Worm (Caenorhabditis elegans) whole organism, mixed stage, embryonic: ENCODE results near the gene arrd-6.

Source experiments
- drap-1 ChIP-seq: fragments of 200-800 bp; sonication (Bioruptor generic); optimal IDR thresholded peaks from 3 replicates; lab custom pipeline; 2018; ENCODE audit warnings: mild to moderate bottlenecking, missing genetic modification characterization, missing compliant biosample characterization
- elt-3 ChIP-seq: fragments of 150-350 bp; optimal IDR thresholded peaks from 2 replicates; lab custom pipeline; 2014; ENCODE audit warnings: missing biosample characterization, missing genetic modification characterization
- ham-2 ChIP-seq: fragments of 200-800 bp; sonication (Bioruptor generic); optimal IDR thresholded peaks from 2 replicates; lab custom pipeline; 2018; ENCODE audit warnings: mild to moderate bottlenecking, missing genetic modification characterization, missing compliant biosample characterization
- lin-13 ChIP-seq: fragments of 150-350 bp; optimal IDR thresholded peaks from 2 replicates; lab custom pipeline; 2014; ENCODE audit warnings: missing biosample characterization, missing genetic modification characterization
- lsy-2 ChIP-seq: fragments of 150-350 bp; optimal IDR thresholded peaks from 2 replicates; lab custom pipeline; 2014; ENCODE audit warnings: missing biosample characterization, missing genetic modification characterization
- nhr-12 ChIP-seq: fragments of 150-350 bp; optimal IDR thresholded peaks from 2 replicates; lab custom pipeline; 2014; ENCODE audit warnings: missing biosample characterization, missing genetic modification characterization
- nhr-237 ChIP-seq: fragments of 150-350 bp; optimal IDR thresholded peaks from 2 replicates; lab custom pipeline; 2014; ENCODE audit warnings: missing biosample characterization, missing genetic modification characterization
- pha-4 ChIP-seq: fragments of 150-350 bp; optimal IDR thresholded peaks from 2 replicates; lab custom pipeline; 2018; ENCODE audit warnings: missing biosample characterization, missing genetic modification reagents, missing genetic modification characterization
- unc-62 ChIP-seq: fragments of 150-350 bp; optimal IDR thresholded peaks from 2 replicates; lab custom pipeline; 2014; ENCODE audit warnings: missing biosample characterization, missing genetic modification reagents, missing genetic modification characterization
- ztf-11 ChIP-seq: fragments of 150-350 bp; optimal IDR thresholded peaks from 2 replicates; lab custom pipeline; 2014; ENCODE audit warnings: missing biosample characterization, missing genetic modification characterization

DNA sequence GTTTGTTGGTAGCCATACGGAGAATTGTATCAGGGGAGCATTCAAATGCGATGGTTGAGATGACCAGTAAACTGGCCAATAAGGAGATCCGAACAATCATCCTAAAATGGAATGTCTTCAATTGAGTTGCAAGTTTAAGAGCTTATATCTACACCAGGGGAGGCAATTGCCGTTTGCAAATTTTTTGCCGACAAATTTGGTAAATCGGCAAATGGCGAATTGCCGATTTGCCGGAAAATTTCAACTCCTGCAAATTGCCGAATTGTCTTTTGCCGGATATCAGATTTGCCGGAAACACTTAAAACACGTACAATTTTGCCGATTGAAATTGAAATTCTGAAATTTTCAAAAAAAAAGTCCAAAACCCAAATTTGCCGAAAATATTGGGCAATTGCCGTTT, 7.7 kb upstream of the arrd-6 start, which contains the start of gene F40F8.5:
- TF ChIP-seq pha-4 (tag; lab: Kevin White, UChicago) = no peak
- TF ChIP-seq lin-13 (tag; lab: Kevin White, UChicago) = no peak
- no peak for TF ChIP-seq ztf-11 (tag; lab: Kevin White, UChicago)
- no peak for TF ChIP-seq ham-2 (GFP tag; lab: Kevin White, UChicago)
- TF ChIP-seq drap-1 = no peak
- TF ChIP-seq nhr-237 (tag; lab: Kevin White, UChicago) = no peak
- TF ChIP-seq unc-62 (GFP tag; lab: Kevin White, UChicago) = no peak
- no peak for TF ChIP-seq lsy-2 (tag; lab: Kevin White, UChicago)
- TF ChIP-seq nhr-12 (tag; lab: Kevin White, UChicago) = no peak
- no peak for TF ChIP-seq elt-3 (tag; lab: Kevin White, UChicago)
